Comparison of ENCODE assay signal across 3 fruit fly cellular contexts in genomic region chr3L:10314901-10315300, dm6.
TF ChIP-seq lines count a peak whose summit lies in the region.

No protein-coding gene starts in this region.

- TF ChIP-seq CTCF in whole organism, embryonic (GFP tag; optimal IDR thresholded peaks at IDR 0.05; lab: Kevin White, UChicago), result no peak

TF ChIP-seq in whole organism, embryonic, 481 proteins besides CTCF, POLR2A, EP300 and RAD21:
- TF ChIP-seq CG6689 (GFP tag; IDR thresholded peaks at IDR 0.05; lab: Robert Waterston, UW) (0 out of 2 replicates have a peak, but pooled peaks have one; percentile 16), CG1529 (GFP tag; optimal IDR thresholded peaks at IDR 0.05; lab: Kevin White, UChicago) (no peak), gem (tag; optimal IDR thresholded peaks at IDR 0.05; lab: Kevin White, UChicago) (peak; percentile 9), Drgx (GFP tag; IDR thresholded peaks at IDR 0.05; lab: Robert Waterston, UW) (peak; percentile 85), CG12236 (GFP tag; optimal IDR thresholded peaks at IDR 0.05; lab: Kevin White, UChicago) (no peak), CG8281 (tag; optimal IDR thresholded peaks at IDR 0.05; lab: Kevin White, UChicago) (no peak), CG31224 (GFP tag; IDR thresholded peaks at IDR 0.05; lab: Robert Waterston, UW) (no peak), CG11504 (tag; optimal IDR thresholded peaks at IDR 0.05; lab: Kevin White, UChicago) (peak; percentile 10), bsh (GFP tag; optimal IDR thresholded peaks at IDR 0.05; lab: Kevin White, UChicago) (peak in 1 of 2 experiments; percentile 12)

TF ChIP-seq in whole organism, prepupa, 60 proteins besides CTCF, POLR2A, EP300 and RAD21 (continues in another document):
- TF ChIP-seq CG8319 (GFP tag; optimal IDR thresholded peaks at IDR 0.05; lab: Kevin White, UChicago), result no peak
- peak; percentile 71 for TF ChIP-seq CG4318 (GFP tag; optimal IDR thresholded peaks at IDR 0.05; lab: Kevin White, UChicago)
- TF ChIP-seq CG11902 (GFP tag; optimal IDR thresholded peaks at IDR 0.05; lab: Kevin White, UChicago), result no peak
- TF ChIP-seq CG7368 (GFP tag; optimal IDR thresholded peaks at IDR 0.05; lab: Kevin White, UChicago), result peak; percentile 5
- TF ChIP-seq acj6 (GFP tag; optimal IDR thresholded peaks at IDR 0.05; lab: Kevin White, UChicago), result peak; percentile 48
- peak in 1 of 2 experiments; percentile 57 for TF ChIP-seq salr (GFP tag; optimal IDR thresholded peaks at IDR 0.05; lab: Kevin White, UChicago)
- peak; percentile 61; the same call in 1 of the 2 replicates for TF ChIP-seq CG11294 (GFP tag; IDR thresholded peaks at IDR 0.05; lab: Robert Waterston, UW)
- peak; percentile 66 for TF ChIP-seq CG6276 (GFP tag; optimal IDR thresholded peaks at IDR 0.05; lab: Kevin White, UChicago)
- TF ChIP-seq Smox (GFP tag; optimal IDR thresholded peaks at IDR 0.05; lab: Kevin White, UChicago), result no peak
- TF ChIP-seq CG8119 (GFP tag; IDR thresholded peaks at IDR 0.05; lab: Robert Waterston, UW), result peak; percentile 90
- TF ChIP-seq Sox15 (GFP tag; optimal IDR thresholded peaks at IDR 0.05; lab: Kevin White, UChicago), result no peak
- TF ChIP-seq spab (GFP tag; optimal IDR thresholded peaks at IDR 0.05; lab: Kevin White, UChicago), result peak; percentile 12
- no peak for TF ChIP-seq Ets21C (GFP tag; optimal IDR thresholded peaks at IDR 0.05; lab: Kevin White, UChicago)
- TF ChIP-seq lz (GFP tag; optimal IDR thresholded peaks at IDR 0.05; lab: Kevin White, UChicago), result peak; percentile 4
- peak; percentile 62 for TF ChIP-seq dac (GFP tag; optimal IDR thresholded peaks at IDR 0.05; lab: Kevin White, UChicago)
- peak; percentile 44 for TF ChIP-seq CG6808 (GFP tag; optimal IDR thresholded peaks at IDR 0.05; lab: Kevin White, UChicago)
- TF ChIP-seq svp (GFP tag; lab: Kevin White, UChicago), result peak; percentile 49
- TF ChIP-seq CG9139 (GFP tag; optimal IDR thresholded peaks at IDR 0.05; lab: Kevin White, UChicago), result no peak
- TF ChIP-seq Met (GFP tag; optimal IDR thresholded peaks at IDR 0.05; lab: Kevin White, UChicago), result peak; percentile 27
- TF ChIP-seq pdm3 (GFP tag; optimal IDR thresholded peaks at IDR 0.05; lab: Kevin White, UChicago), result peak; percentile 62
- TF ChIP-seq fd85E (GFP tag; optimal IDR thresholded peaks at IDR 0.05; lab: Kevin White, UChicago), result no peak
- peak; percentile 26 for TF ChIP-seq esn (GFP tag; optimal IDR thresholded peaks at IDR 0.05; lab: Kevin White, UChicago)
- peak; percentile 87 for TF ChIP-seq CG32006 (GFP tag; optimal IDR thresholded peaks at IDR 0.05; lab: Kevin White, UChicago)
- peak; percentile 38 for TF ChIP-seq CG10669 (GFP tag; optimal IDR thresholded peaks at IDR 0.05; lab: Kevin White, UChicago)
- no peak for TF ChIP-seq vri (GFP tag; optimal IDR thresholded peaks at IDR 0.05; lab: Kevin White, UChicago)
- TF ChIP-seq fd59A (GFP tag; optimal IDR thresholded peaks at IDR 0.05; lab: Kevin White, UChicago), result peak; percentile 9
- TF ChIP-seq CG31627 (GFP tag; optimal IDR thresholded peaks at IDR 0.05; lab: Kevin White, UChicago), result no peak
- TF ChIP-seq CG11762 (GFP tag; optimal IDR thresholded peaks at IDR 0.05; lab: Kevin White, UChicago; ENCODE audit: insufficient read depth), result peak; percentile 43
- peak; percentile 27 for TF ChIP-seq CG1621 (tag; optimal IDR thresholded peaks at IDR 0.05; lab: Kevin White, UChicago)
- TF ChIP-seq CG16779 (tag; optimal IDR thresholded peaks at IDR 0.05; lab: Kevin White, UChicago), result peak; percentile 11
- peak; percentile 91 for TF ChIP-seq eg (GFP tag; IDR thresholded peaks at IDR 0.05; lab: Robert Waterston, UW)
- no peak for TF ChIP-seq Hr38 (GFP tag; optimal IDR thresholded peaks at IDR 0.05; lab: Kevin White, UChicago)
- peak; percentile 63 for TF ChIP-seq OdsH (GFP tag; optimal IDR thresholded peaks at IDR 0.05; lab: Kevin White, UChicago)
- TF ChIP-seq CG8632 (GFP tag; optimal IDR thresholded peaks at IDR 0.05; lab: Kevin White, UChicago), result peak; percentile 35
- TF ChIP-seq Blimp-1 (GFP tag; optimal IDR thresholded peaks at IDR 0.05; lab: Kevin White, UChicago), result no peak
- TF ChIP-seq Eip75B (GFP tag; optimal IDR thresholded peaks at IDR 0.05; lab: Kevin White, UChicago), result peak; percentile 6
- TF ChIP-seq Hr4 (GFP tag; optimal IDR thresholded peaks at IDR 0.05; lab: Kevin White, UChicago), result peak; percentile 82
- no peak for TF ChIP-seq Sox102F (GFP tag; optimal IDR thresholded peaks at IDR 0.05; lab: Kevin White, UChicago)
- TF ChIP-seq Ets96B (tag; optimal IDR thresholded peaks at IDR 0.05; lab: Kevin White, UChicago), result peak; percentile 58
- TF ChIP-seq topi (GFP tag; optimal IDR thresholded peaks at IDR 0.05; lab: Kevin White, UChicago), result no peak
- peak; percentile 50 for TF ChIP-seq CG10631 (GFP tag; optimal IDR thresholded peaks at IDR 0.05; lab: Kevin White, UChicago)
- TF ChIP-seq Eip78C (GFP tag; lab: Kevin White, UChicago), result peak; percentile 80

TF ChIP-seq in whole organism, pupa, 21 proteins besides CTCF, POLR2A, EP300 and RAD21:
- TF ChIP-seq D1 (tag; optimal IDR thresholded peaks at IDR 0.05; lab: Kevin White, UChicago) (peak; percentile 21), Snoo (tag; optimal IDR thresholded peaks at IDR 0.05; lab: Kevin White, UChicago) (no peak), EcR (GFP tag; optimal IDR thresholded peaks at IDR 0.05; lab: Kevin White, UChicago) (no peak), CG15710 (tag; optimal IDR thresholded peaks at IDR 0.05; lab: Kevin White, UChicago) (peak; percentile 40), CG32121 (GFP tag; IDR thresholded peaks at IDR 0.05; lab: Robert Waterston, UW) (peak; percentile 87), CG12605 (GFP tag; IDR thresholded peaks at IDR 0.05; lab: Robert Waterston, UW) (peak; percentile 77), CG14655 (GFP tag; optimal IDR thresholded peaks at IDR 0.05; lab: Kevin White, UChicago) (peak; percentile 73), rn (GFP tag; IDR thresholded peaks at IDR 0.05; lab: Robert Waterston, UW) (peak; percentile 66), CG17806 (tag; optimal IDR thresholded peaks at IDR 0.05; lab: Kevin White, UChicago) (peak; percentile 38), CG8301 (tag; optimal IDR thresholded peaks at IDR 0.05; lab: Kevin White, UChicago) (peak; percentile 76), Pif1B (GFP tag; optimal IDR thresholded peaks at IDR 0.05; lab: Kevin White, UChicago) (peak; percentile 16), CG8159 (tag; optimal IDR thresholded peaks at IDR 0.05; lab: Kevin White, UChicago) (peak; percentile 57), CG4496 (GFP tag; IDR thresholded peaks at IDR 0.05; lab: Robert Waterston, UW) (peak; percentile 89), fd96Ca (GFP tag; IDR thresholded peaks at IDR 0.05; lab: Robert Waterston, UW) (peak; percentile 83), CG10348 (GFP tag; IDR thresholded peaks at IDR 0.05; lab: Robert Waterston, UW) (0 out of 2 replicates have a peak, but pooled peaks have one; percentile 26), CG13204 (GFP tag; optimal IDR thresholded peaks at IDR 0.05; lab: Kevin White, UChicago) (no peak), Ets98B (GFP tag; IDR thresholded peaks at IDR 0.05; lab: Robert Waterston, UW) (peak; percentile 87), CG9948 (tag; optimal IDR thresholded peaks at IDR 0.05; lab: Kevin White, UChicago) (peak; percentile 43), Pif1A (GFP tag; optimal IDR thresholded peaks at IDR 0.05; lab: Kevin White, UChicago) (peak; percentile 73), gl (tag; optimal IDR thresholded peaks at IDR 0.05; lab: Kevin White, UChicago) (no peak), CG34367 (tag; optimal IDR thresholded peaks at IDR 0.05; lab: Kevin White, UChicago) (peak; percentile 8)

Comparison
In these comparisons a context has a peak if more than half of its experiments do, and no peak if none do; other contexts are left out.
1. Of the 7 proteins assayed by ChIP-seq in both whole organism, embryonic and whole organism, prepupa: peak only in whole organism, embryonic: none; only in whole organism, prepupa: CG16779, Gug and Lpt; in both: none; in neither: 4.